Worm (Caenorhabditis elegans): ENCODE results near the gene cap-2.

Gene cap-2

DNA sequence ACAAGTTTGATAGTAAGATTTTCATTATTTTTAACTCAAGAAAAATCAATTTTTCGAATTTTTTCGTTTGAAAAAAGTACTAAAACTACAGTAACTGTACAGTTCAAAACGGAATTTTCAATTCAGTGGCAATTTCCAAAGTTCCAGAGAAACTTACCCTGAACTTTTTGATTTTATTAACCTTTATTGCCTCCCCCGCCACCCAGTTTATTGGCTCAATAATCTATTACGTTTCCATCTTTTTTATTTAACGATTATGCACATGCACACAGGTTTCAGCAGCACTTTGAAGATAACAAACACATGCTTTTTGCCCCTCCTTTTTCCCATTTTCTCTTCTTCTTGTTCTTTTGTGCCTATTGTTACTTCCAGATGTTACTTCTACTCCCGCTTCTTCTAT lies 11.6 kb downstream of the cap-2 start, which contains the start of gene lurp-1:
lurp-1 (plus strand) TSS at position 301 of the 400 bp plus-strand sequence.
- no peak for TF ChIP-seq efl-3 (GFP tag; optimal IDR thresholded peaks at IDR 0.05)
- peak; percentile 69 for TF ChIP-seq dsc-1 (tag; optimal IDR thresholded peaks at IDR 0.05)
- TF ChIP-seq fkh-4 (tag; optimal IDR thresholded peaks at IDR 0.05; ENCODE audit: borderline replicate concordance), result no peak
- no peak for TF ChIP-seq rnt-1 (tag; optimal IDR thresholded peaks at IDR 0.05)

ce11 chrII:10884396-10884795 lies 15.4 kb downstream of the cap-2 start, which contains the start of gene egg-3:
Gene egg-3, minus strand, starts transcription at chrII:10884441.
- TF ChIP-seq pax-3 (tag; optimal IDR thresholded peaks at IDR 0.05), result no peak
- no peak for TF ChIP-seq ceh-63 (GFP tag; optimal IDR thresholded peaks at IDR 0.05)
- TF ChIP-seq C16A3.4 (tag; optimal IDR thresholded peaks at IDR 0.05), result no peak
- no peak for TF ChIP-seq grh-1 (GFP tag; IDR thresholded peaks at IDR 0.05)
- no peak for TF ChIP-seq blmp-1 (tag; optimal IDR thresholded peaks at IDR 0.05)
- TF ChIP-seq alr-1 (tag; optimal IDR thresholded peaks at IDR 0.05; ENCODE audit: borderline replicate concordance), result no peak
- no peak for TF ChIP-seq xbp-1 (tag; optimal IDR thresholded peaks at IDR 0.05)
- TF ChIP-seq nhr-47 (tag; optimal IDR thresholded peaks at IDR 0.05), result no peak
- TF ChIP-seq efl-1 (optimal IDR thresholded peaks at IDR 0.05), result no peak
- TF ChIP-seq efl-1 (GFP tag; optimal IDR thresholded peaks at IDR 0.05 in 1 of 2), result no peak
- no peak for TF ChIP-seq zip-4 (GFP tag; optimal IDR thresholded peaks at IDR 0.05)
- no peak for TF ChIP-seq skn-1 (tag; optimal IDR thresholded peaks at IDR 0.05)
- TF ChIP-seq ets-5 (GFP tag; IDR thresholded peaks at IDR 0.05), result no peak
- TF ChIP-seq pag-3 (tag; optimal IDR thresholded peaks at IDR 0.05; ENCODE audit: borderline replicate concordance, insufficient read depth), result no peak
- no peak for TF ChIP-seq lin-15B (tag; optimal IDR thresholded peaks at IDR 0.05)
- no peak for TF ChIP-seq mep-1 (tag; optimal IDR thresholded peaks at IDR 0.05)
- TF ChIP-seq nhr-71 (tag; optimal IDR thresholded peaks at IDR 0.05), result no peak

DNA sequence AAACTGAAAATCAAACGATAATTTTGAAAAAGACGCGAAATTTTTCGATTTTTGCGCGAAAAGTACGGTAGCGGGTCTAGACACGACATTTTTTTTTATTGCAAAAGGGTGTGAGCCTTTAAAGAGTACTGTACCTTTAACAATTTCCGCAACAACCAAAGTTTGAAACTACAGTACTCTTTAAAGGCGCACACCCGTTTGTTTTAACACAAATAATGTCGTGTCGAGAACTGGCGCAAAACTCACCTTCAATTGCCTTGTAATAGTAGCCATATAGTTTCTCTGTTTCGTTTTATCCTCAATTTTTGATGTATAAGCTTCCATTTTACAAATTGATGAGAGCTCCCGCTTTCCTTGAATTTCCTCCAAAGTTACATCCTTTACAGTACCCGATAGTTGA lies 16.3 kb downstream of the cap-2 start:
- TF ChIP-seq tbx-2 (tag; optimal IDR thresholded peaks at IDR 0.05), result no peak

DNA sequence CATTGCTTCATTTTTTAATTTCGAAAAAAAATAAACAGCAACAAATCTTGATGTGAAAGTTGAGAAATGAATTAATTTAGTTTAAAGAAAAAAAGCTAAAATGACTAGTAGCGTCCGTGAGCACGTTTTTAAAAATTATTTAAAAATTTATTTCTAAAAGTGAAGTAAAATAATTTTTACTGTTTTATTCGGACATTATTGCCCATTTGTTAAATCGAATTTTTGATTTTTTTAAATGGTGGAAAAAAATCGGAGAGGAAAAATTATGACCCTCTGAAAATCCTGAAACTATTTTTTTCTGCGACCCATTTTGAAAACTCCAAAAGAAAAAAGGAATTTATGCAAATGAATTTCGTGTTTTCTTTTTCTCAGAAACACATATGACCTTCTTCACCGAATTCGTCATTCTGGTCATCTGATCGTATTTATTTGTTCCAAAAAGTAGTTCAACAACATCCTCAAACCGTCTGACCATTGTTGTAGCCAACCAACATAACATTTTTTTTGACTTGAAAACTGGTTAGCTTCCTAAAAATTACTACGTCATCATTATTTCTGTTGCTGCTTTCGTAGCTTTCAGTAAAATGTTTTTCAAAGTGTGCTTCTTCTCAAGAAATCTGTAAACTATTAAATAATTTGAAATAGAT lies 17.0 kb downstream of the cap-2 start, which contains the start of gene F44F4.3:
F44F4.3 (minus strand) TSS at position 51 of the 647 bp plus-strand sequence.
- TF ChIP-seq tbx-2 (tag; optimal IDR thresholded peaks at IDR 0.05), result no peak
- TF ChIP-seq nhr-85 (tag), result peak; percentile 53
- peak; percentile 12 for TF ChIP-seq blmp-1 (tag; optimal IDR thresholded peaks at IDR 0.05)

- TF ChIP-seq mef-2 (tag; optimal IDR thresholded peaks at IDR 0.05), result no peak
- no peak for TF ChIP-seq elt-2 (tag; optimal IDR thresholded peaks at IDR 0.05)
- no peak for TF ChIP-seq lir-3 (tag; optimal IDR thresholded peaks at IDR 0.05; ENCODE audit: poor library complexity)
- TF ChIP-seq mep-1 (tag; optimal IDR thresholded peaks at IDR 0.05), result peak; percentile 21
- no peak for TF ChIP-seq ztf-11 (tag; optimal IDR thresholded peaks at IDR 0.05)
- TF ChIP-seq efl-1 (optimal IDR thresholded peaks at IDR 0.05), result no peak
- TF ChIP-seq efl-1 (GFP tag; optimal IDR thresholded peaks at IDR 0.05 in 1 of 2), result peak in 1 of 2 experiments; percentile 53
- TF ChIP-seq rnt-1 (tag; optimal IDR thresholded peaks at IDR 0.05), result no peak
- no peak for TF ChIP-seq isw-1 (GFP tag; IDR thresholded peaks at IDR 0.05)
- TF ChIP-seq nhr-20 (tag; optimal IDR thresholded peaks at IDR 0.05), result peak; percentile 49
- TF ChIP-seq nhr-28 (tag; optimal IDR thresholded peaks at IDR 0.05), result no peak
- TF ChIP-seq fkh-8 (tag; optimal IDR thresholded peaks at IDR 0.05), result no peak
- TF ChIP-seq ceh-88 (GFP tag; IDR thresholded peaks at IDR 0.05), result no peak
- TF ChIP-seq snpc-4 (tag; optimal IDR thresholded peaks at IDR 0.05), result no peak
- TF ChIP-seq ets-5 (GFP tag; IDR thresholded peaks at IDR 0.05), result no peak
- TF ChIP-seq sup-37 (GFP tag; optimal IDR thresholded peaks at IDR 0.05), result no peak
- no peak for TF ChIP-seq sox-4 (tag; optimal IDR thresholded peaks at IDR 0.05)
- TF ChIP-seq nhr-47 (tag; optimal IDR thresholded peaks at IDR 0.05), result no peak
- no peak for TF ChIP-seq dsc-1 (tag; optimal IDR thresholded peaks at IDR 0.05)
- peak in 1 of 2 experiments; percentile 29 for TF ChIP-seq lsy-2 (tag; optimal IDR thresholded peaks at IDR 0.05)
- TF ChIP-seq nhr-11 (tag; optimal IDR thresholded peaks at IDR 0.05), result no peak
- no peak for TF ChIP-seq ceh-63 (GFP tag; optimal IDR thresholded peaks at IDR 0.05)
- TF ChIP-seq elt-3 (tag; optimal IDR thresholded peaks at IDR 0.05), result peak in 1 of 6 experiments; percentile 57
- TF ChIP-seq fkh-4 (tag; optimal IDR thresholded peaks at IDR 0.05; ENCODE audit: borderline replicate concordance), result no peak
- TF ChIP-seq unc-130 (tag; optimal IDR thresholded peaks at IDR 0.05), result no peak
- peak; percentile 76 for TF ChIP-seq blmp-1 (tag; optimal IDR thresholded peaks at IDR 0.05)
- no peak for TF ChIP-seq hpl-2 (GFP tag; optimal IDR thresholded peaks at IDR 0.05)
- TF ChIP-seq nhr-84 (tag; optimal IDR thresholded peaks at IDR 0.05), result no peak
- TF ChIP-seq nhr-12 (tag; optimal IDR thresholded peaks at IDR 0.05), result no peak
- TF ChIP-seq irx-1 (tag; optimal IDR thresholded peaks at IDR 0.05), result no peak
Observed at ce11 chrII:10887097-10887496, 18.1 kb downstream of the cap-2 start.

Measured in whole organism, L1 larva.